Worm (Caenorhabditis elegans) whole organism, early embryonic: Measurements from ENCODE around the gene cdk-11.1.

Experiments used
- B0310.2 ChIP-seq: sonication (generic microtip); optimal IDR thresholded peaks from 2 replicates; lab custom pipeline; 2016; ENCODE audit warnings: mild to moderate bottlenecking, missing genetic modification characterization, missing compliant biosample characterization
- F13C5.2 ChIP-seq: sonication (generic microtip); optimal IDR thresholded peaks from 2 replicates; lab custom pipeline; 2017; ENCODE audit warnings: mild to moderate bottlenecking, missing genetic modification characterization, inconsistent platforms, missing compliant biosample characterization
- aly-1 ChIP-seq: sonication (generic microtip); optimal IDR thresholded peaks from 2 replicates; lab custom pipeline; 2016; ENCODE audit warnings: missing genetic modification characterization, missing compliant biosample characterization
- ama-1 ChIP-seq: fragments of 150-350 bp; optimal IDR thresholded peaks from 2 replicates; lab custom pipeline; 2014
- ceh-13 ChIP-seq: fragments of 200-800 bp; sonication (Bioruptor generic); optimal IDR thresholded peaks from 2 replicates; lab custom pipeline; 2018; ENCODE audit warnings: mild to moderate bottlenecking, missing genetic modification characterization, missing compliant biosample characterization
- ceh-36 ChIP-seq: sonication (generic microtip); optimal IDR thresholded peaks from 2 replicates; lab custom pipeline; 2016; ENCODE audit warnings: missing genetic modification characterization, inconsistent platforms, missing compliant biosample characterization
- ets-7 ChIP-seq: sonication (generic microtip); optimal IDR thresholded peaks from 2 replicates; lab custom pipeline; 2016; ENCODE audit warnings: missing genotype, missing genetic modification characterization, missing compliant biosample characterization
- flt-1 ChIP-seq: fragments of 200-800 bp; sonication (Bioruptor generic); IDR thresholded peaks from 2 replicates; pipeline ENCODE4 v1.3.6; 2022; ENCODE audit warnings: missing genetic modification characterization, missing compliant biosample characterization
- hmbx-1 ChIP-seq: sonication (generic microtip); optimal IDR thresholded peaks from 2 replicates; lab custom pipeline; 2016; ENCODE audit warnings: mild to moderate bottlenecking, missing genetic modification characterization, missing compliant biosample characterization
- hmg-4 ChIP-seq: fragments of 200-800 bp; sonication (Bioruptor generic); optimal IDR thresholded peaks from 2 replicates; lab custom pipeline; 2018; ENCODE audit warnings: mild to moderate bottlenecking, missing genetic modification characterization, missing compliant biosample characterization
- hnd-1 ChIP-seq: sonication (generic microtip); optimal IDR thresholded peaks from 2 replicates; lab custom pipeline; 2016; ENCODE audit warnings: missing genetic modification characterization, missing compliant biosample characterization
- pes-1 ChIP-seq: fragments of 200-800 bp; sonication (Bioruptor generic); IDR thresholded peaks from 2 replicates; pipeline ENCODE4 v1.3.6; 2022; ENCODE audit warnings: missing genetic modification reagents, missing genetic modification characterization, missing compliant biosample characterization
- scrt-1 ChIP-seq: fragments of 200-800 bp; sonication (Bioruptor generic); IDR thresholded peaks from 2 replicates; pipeline ENCODE4 v1.3.6; 2022; ENCODE audit warnings: missing genetic modification characterization, missing compliant biosample characterization
- sea-1 ChIP-seq: fragments of 200-800 bp; sonication (Bioruptor generic); conservative IDR thresholded peaks from 2 replicates; pipeline ENCODE4 v1.3.6; 2022; ENCODE audit warnings: missing genetic modification characterization, missing compliant biosample characterization
- tbx-11 ChIP-seq: fragments of 200-800 bp; sonication (Bioruptor generic); IDR thresholded peaks from 2 replicates; pipeline ENCODE4 v1.3.6; 2022; ENCODE audit warnings: missing genetic modification characterization, missing compliant biosample characterization
- tbx-37 ChIP-seq: fragments of 200-800 bp; sonication (Bioruptor generic); conservative IDR thresholded peaks from 2 replicates; pipeline ENCODE4 v1.3.6; 2022; ENCODE audit warnings: missing genetic modification reagents, missing genetic modification characterization, missing compliant biosample characterization
- tra-4 ChIP-seq: sonication (generic microtip); optimal IDR thresholded peaks from 2 replicates; lab custom pipeline; 2017; ENCODE audit warnings: missing genetic modification characterization, missing compliant biosample characterization

cdk-11.1 gene

ce11 chrII:7704387-7704786 is 5.4 kb downstream of the cdk-11.1 start:
- TF ChIP-seq flt-1 (GFP tag; lab: Robert Waterston, UW) (no peak), ceh-13 (no peak), ets-7 (tag; lab: Kevin White, UChicago) (no peak), tbx-37 (GFP tag; lab: Robert Waterston, UW) (no peak)

- TF ChIP-seq tbx-11 (GFP tag; lab: Robert Waterston, UW) (no peak), F13C5.2 (tag; lab: Kevin White, UChicago) (no peak), tbx-37 (GFP tag; lab: Robert Waterston, UW) (no peak), hmbx-1 (tag; lab: Kevin White, UChicago) (no peak), aly-1 (tag; lab: Kevin White, UChicago) (no peak), hmg-4 (no peak), ets-7 (tag; lab: Kevin White, UChicago) (no peak), ceh-36 (no peak), ceh-13 (no peak), pes-1 (no peak), scrt-1 (no peak)
Observed at ce11 chrII:7705152-7705551, 6.1 kb downstream of the cdk-11.1 start, which contains the start of gene B0495.7. B0495.7 (minus strand) TSS chrII:7705233.

- TF ChIP-seq ama-1 (lab: Kevin White, UChicago) (no peak), tra-4 (no peak), scrt-1 (no peak), ceh-13 (no peak), ceh-36 (no peak), tbx-11 (GFP tag; lab: Robert Waterston, UW) (no peak), B0310.2 (tag; lab: Kevin White, UChicago) (no peak), pes-1 (no peak), sea-1 (GFP tag; lab: Robert Waterston, UW) (no peak), flt-1 (GFP tag; lab: Robert Waterston, UW) (no peak), ets-7 (tag; lab: Kevin White, UChicago) (no peak)
Observed at ce11 chrII:7707383-7707782, 8.3 kb downstream of the cdk-11.1 start, which contains the start of gene luc-7L. luc-7L (minus strand) TSS chrII:7707483.

ce11 chrII:7708540-7708939 is 9.5 kb downstream of the cdk-11.1 start, which contains the start of gene B0495.9:
B0495.9 (minus strand) TSS chrII:7708710.
- TF ChIP-seq F13C5.2 (tag; lab: Kevin White, UChicago) (peak; percentile 95), pes-1 (peak; percentile 91), aly-1 (tag; lab: Kevin White, UChicago) (peak; percentile 83), scrt-1 (peak; percentile 90), ets-7 (tag; lab: Kevin White, UChicago) (peak; percentile 91), tra-4 (peak; percentile 66), hmbx-1 (tag; lab: Kevin White, UChicago) (peak; percentile 49), tbx-11 (GFP tag; lab: Robert Waterston, UW) (peak; percentile 84), ceh-36 (peak; percentile 77), flt-1 (GFP tag; lab: Robert Waterston, UW) (peak; percentile 85), hmg-4 (peak; percentile 91), ama-1 (lab: Kevin White, UChicago) (no peak), ceh-13 (peak; percentile 80), hnd-1 (peak; percentile 77), tbx-37 (GFP tag; lab: Robert Waterston, UW) (peak; percentile 81), sea-1 (GFP tag; lab: Robert Waterston, UW) (peak; percentile 91), B0310.2 (tag; lab: Kevin White, UChicago) (peak; percentile 76)

- TF ChIP-seq ceh-36 (no peak), scrt-1 (no peak), sea-1 (GFP tag; lab: Robert Waterston, UW) (no peak), hnd-1 (no peak), tbx-11 (GFP tag; lab: Robert Waterston, UW) (no peak), ets-7 (tag; lab: Kevin White, UChicago) (no peak), ceh-13 (no peak), ama-1 (lab: Kevin White, UChicago) (no peak), flt-1 (GFP tag; lab: Robert Waterston, UW) (no peak), hmbx-1 (tag; lab: Kevin White, UChicago) (no peak), hmg-4 (no peak), aly-1 (tag; lab: Kevin White, UChicago) (no peak), B0310.2 (tag; lab: Kevin White, UChicago) (no peak)
Observed at ce11 chrII:7709301-7709754, 10.3 kb downstream of the cdk-11.1 start, which contains the start of gene sre-1. sre-1 (plus strand) TSS chrII:7709704.

- TF ChIP-seq ama-1 (lab: Kevin White, UChicago): no peak
- no peak for TF ChIP-seq scrt-1
- TF ChIP-seq tbx-37 (GFP tag; lab: Robert Waterston, UW): no peak
- TF ChIP-seq B0310.2 (tag; lab: Kevin White, UChicago): no peak
- TF ChIP-seq ets-7 (tag; lab: Kevin White, UChicago): no peak
- TF ChIP-seq tra-4: no peak
- TF ChIP-seq ceh-36: no peak
- no peak for TF ChIP-seq aly-1 (tag; lab: Kevin White, UChicago)
Observed at ce11 chrII:7714614-7715186, 15.7 kb downstream of the cdk-11.1 start.

ce11 chrII:7716112-7716511 is 17.1 kb downstream of the cdk-11.1 start:
- TF ChIP-seq tra-4 (no peak), F13C5.2 (tag; lab: Kevin White, UChicago) (no peak), B0310.2 (tag; lab: Kevin White, UChicago) (no peak), ceh-13 (no peak), sea-1 (GFP tag; lab: Robert Waterston, UW) (no peak), flt-1 (GFP tag; lab: Robert Waterston, UW) (no peak), hmbx-1 (tag; lab: Kevin White, UChicago) (no peak), scrt-1 (no peak), aly-1 (tag; lab: Kevin White, UChicago) (no peak), ets-7 (tag; lab: Kevin White, UChicago) (no peak), hnd-1 (no peak), ama-1 (lab: Kevin White, UChicago) (no peak), ceh-36 (no peak), pes-1 (no peak), tbx-37 (GFP tag; lab: Robert Waterston, UW) (no peak), hmg-4 (no peak), tbx-11 (GFP tag; lab: Robert Waterston, UW) (no peak)
